Fruit fly (Drosophila melanogaster) whole organism, embryonic: ENCODE results near the gene CG12948.

Source experiments
- CG10209 ChIP-seq: fragments of 200-800 bp; sonication (Bioruptor generic); optimal IDR thresholded peaks from 3 replicates; lab custom pipeline; 2017; ENCODE audit warnings: missing biosample characterization, mild to moderate bottlenecking, missing genetic modification characterization, missing genetic modification reagents
- CG10267 ChIP-seq: fragments of 200-800 bp; sonication (Bioruptor generic); optimal IDR thresholded peaks from 2 replicates; lab custom pipeline; 2018; ENCODE audit warnings: missing biosample characterization, mild to moderate bottlenecking, missing genetic modification characterization, moderate library complexity
- CG10462 ChIP-seq: fragments of 200-800 bp; sonication (Bioruptor generic); optimal IDR thresholded peaks from 2 replicates; lab custom pipeline; 2016; ENCODE audit warnings: missing biosample characterization, missing genetic modification characterization
- CG10543 ChIP-seq: fragments of 200-800 bp; sonication (Bioruptor generic); optimal IDR thresholded peaks from 3 replicates; lab custom pipeline; 2017; ENCODE audit warnings: missing biosample characterization, mild to moderate bottlenecking, missing genetic modification characterization, moderate library complexity
- CG10979 ChIP-seq: fragments of 200-800 bp; sonication (Bioruptor generic); optimal IDR thresholded peaks from 2 replicates; lab custom pipeline; 2018; ENCODE audit warnings: missing biosample characterization, mild to moderate bottlenecking, missing genetic modification characterization, moderate library complexity
- CG12744 ChIP-seq: fragments of 200-800 bp; sonication (Bioruptor generic); optimal IDR thresholded peaks from 2 replicates; lab custom pipeline; 2016; ENCODE audit warnings: missing biosample characterization, missing genetic modification characterization
- CG14667 ChIP-seq: fragments of 200-800 bp; sonication (Bioruptor generic); IDR thresholded peaks from 2 replicates; pipeline ENCODE4 v1.3.6; 2022; ENCODE audit warnings: missing biosample characterization, missing genetic modification characterization
- CG15073 ChIP-seq: fragments of 200-800 bp; sonication (Bioruptor generic); optimal IDR thresholded peaks from 2 replicates; lab custom pipeline; 2016; ENCODE audit warnings: missing biosample characterization, missing genetic modification characterization
- CG1529 ChIP-seq: fragments of 200-800 bp; sonication (Bioruptor generic); optimal IDR thresholded peaks from 3 replicates; lab custom pipeline; 2018; ENCODE audit warnings: missing biosample characterization, missing genetic modification characterization
- CG15696 ChIP-seq: fragments of 200-800 bp; sonication (Bioruptor generic); optimal IDR thresholded peaks from 2 replicates; lab custom pipeline; 2019; ENCODE audit warnings: missing biosample characterization, mild to moderate bottlenecking, missing genetic modification characterization, moderate library complexity
- CG16863 ChIP-seq: fragments of 200-800 bp; sonication (Bioruptor generic); optimal IDR thresholded peaks from 3 replicates; lab custom pipeline; 2016; ENCODE audit warnings: missing biosample characterization, missing genetic modification characterization
- CG2116 ChIP-seq: fragments of 200-800 bp; sonication (Bioruptor generic); optimal IDR thresholded peaks from 3 replicates; lab custom pipeline; 2018; ENCODE audit warnings: missing biosample characterization, mild to moderate bottlenecking, missing genetic modification characterization
- CG32772 ChIP-seq: fragments of 200-800 bp; sonication (Bioruptor generic); IDR thresholded peaks from 2 replicates; pipeline ENCODE4 v1.3.6; 2022; ENCODE audit warnings: missing biosample characterization, missing genetic modification characterization
- CG43689 ChIP-seq: fragments of 200-800 bp; sonication (Bioruptor generic); IDR thresholded peaks from 2 replicates; pipeline ENCODE4 v1.3.6; 2022; ENCODE audit warnings: missing biosample characterization, missing genetic modification characterization
- CG4820 ChIP-seq: fragments of 200-800 bp; sonication (Bioruptor generic); optimal IDR thresholded peaks from 3 replicates; lab custom pipeline; 2016; ENCODE audit warnings: missing biosample characterization, missing genetic modification characterization
- CG5180 ChIP-seq: fragments of 200-800 bp; sonication (Bioruptor generic); optimal IDR thresholded peaks from 3 replicates; lab custom pipeline; 2017; ENCODE audit warnings: missing biosample characterization, missing genetic modification characterization, mild to moderate bottlenecking, moderate library complexity, missing genetic modification reagents
- CG6254 ChIP-seq: fragments of 200-800 bp; sonication (Bioruptor generic); optimal IDR thresholded peaks from 3 replicates; lab custom pipeline; 2017; ENCODE audit warnings: mild to moderate bottlenecking, missing biosample characterization, missing genetic modification reagents, missing genetic modification characterization
- CG7928 ChIP-seq: fragments of 200-800 bp; sonication (Bioruptor generic); optimal IDR thresholded peaks from 2 replicates; lab custom pipeline; 2017; ENCODE audit warnings: missing biosample characterization, mild to moderate bottlenecking, missing genetic modification characterization
- CG9437 ChIP-seq: fragments of 200-800 bp; sonication (Bioruptor generic); optimal IDR thresholded peaks from 2 replicates; lab custom pipeline; 2018; ENCODE audit warnings: missing biosample characterization, mild to moderate bottlenecking, missing genetic modification characterization
- Dip2 ChIP-seq: fragments of 200-800 bp; sonication (Bioruptor generic); IDR thresholded peaks from 2 replicates; pipeline ENCODE4 v1.3.6; 2022; ENCODE audit warnings: missing biosample characterization, missing genetic modification characterization
- Ets97D ChIP-seq: fragments of 200-800 bp; sonication (Bioruptor generic); optimal IDR thresholded peaks from 3 replicates; lab custom pipeline; 2016; ENCODE audit warnings: missing biosample characterization, missing genetic modification characterization
- Fer1 ChIP-seq: fragments of 200-800 bp; sonication (Bioruptor generic); optimal IDR thresholded peaks from 2 replicates; lab custom pipeline; 2017; ENCODE audit warnings: missing biosample characterization, mild to moderate bottlenecking, missing genetic modification characterization
- Fer3 ChIP-seq: fragments of 200-800 bp; sonication (Bioruptor generic); optimal IDR thresholded peaks from 2 replicates; lab custom pipeline; 2018; ENCODE audit warnings: missing biosample characterization, mild to moderate bottlenecking, missing genetic modification characterization, moderate library complexity
- Hsf ChIP-seq: fragments of 200-800 bp; sonication (Bioruptor generic); optimal IDR thresholded peaks from 3 replicates; lab custom pipeline; 2016; ENCODE audit warnings: missing biosample characterization, missing genetic modification characterization
- Jarid2 ChIP-seq: fragments of 200-800 bp; sonication (Bioruptor generic); optimal IDR thresholded peaks from 3 replicates; lab custom pipeline; 2017; ENCODE audit warnings: mild to moderate bottlenecking, missing biosample characterization, missing genetic modification reagents, missing genetic modification characterization
- MESR4 ChIP-seq: fragments of 200-800 bp; sonication (Bioruptor generic); optimal IDR thresholded peaks from 2 replicates; lab custom pipeline; 2018; ENCODE audit warnings: missing biosample characterization, mild to moderate bottlenecking, missing genetic modification characterization, moderate library complexity
- Nf-YB ChIP-seq: fragments of 200-800 bp; sonication (Bioruptor generic); optimal IDR thresholded peaks from 3 replicates; lab custom pipeline; 2019; ENCODE audit warnings: missing biosample characterization, mild to moderate bottlenecking, missing genetic modification characterization, moderate library complexity
- Rx ChIP-seq: fragments of 200-800 bp; sonication (Bioruptor generic); IDR thresholded peaks from 2 replicates; pipeline ENCODE4 v1.3.6; 2022; ENCODE audit warnings: missing biosample characterization, missing genetic modification characterization
- Side ChIP-seq: fragments of 200-800 bp; sonication (Bioruptor generic); optimal IDR thresholded peaks from 2 replicates; lab custom pipeline; 2016; ENCODE audit warnings: missing biosample characterization, missing genetic modification characterization
- al ChIP-seq: fragments of 200-800 bp; sonication (Bioruptor generic); IDR thresholded peaks from 2 replicates; pipeline ENCODE4 v1.3.6; 2022; ENCODE audit warnings: missing biosample characterization, missing genetic modification characterization
- btn ChIP-seq: fragments of 200-800 bp; sonication (Bioruptor generic); optimal IDR thresholded peaks from 2 replicates; lab custom pipeline; 2016; ENCODE audit warnings: missing biosample characterization, missing genetic modification characterization
- cas ChIP-seq: fragments of 200-800 bp; sonication (Bioruptor generic); IDR thresholded peaks from 2 replicates; pipeline ENCODE4 v1.3.6; 2022; ENCODE audit warnings: missing biosample characterization, missing genetic modification characterization
- chm ChIP-seq: fragments of 200-800 bp; sonication (Bioruptor generic); IDR thresholded peaks from 2 replicates; pipeline ENCODE4 v1.3.6; 2022; ENCODE audit warnings: missing biosample characterization, missing genetic modification characterization
- corto ChIP-seq: fragments of 200-800 bp; sonication (Bioruptor generic); optimal IDR thresholded peaks from 2 replicates; lab custom pipeline; 2016; ENCODE audit warnings: missing biosample characterization, mild to moderate bottlenecking, missing genetic modification characterization, moderate library complexity
- dan ChIP-seq: fragments of 200-800 bp; sonication (Bioruptor generic); IDR thresholded peaks from 2 replicates; pipeline ENCODE4 v1.3.6; 2022; ENCODE audit warnings: missing biosample characterization, missing genetic modification characterization
- dimm ChIP-seq: fragments of 200-800 bp; sonication (Bioruptor generic); IDR thresholded peaks from 2 replicates; pipeline ENCODE4 v1.3.6; 2022; ENCODE audit warnings: missing biosample characterization, missing genetic modification characterization
- dmrt11E ChIP-seq: fragments of 200-800 bp; sonication (Bioruptor generic); optimal IDR thresholded peaks from 3 replicates; lab custom pipeline; 2018; ENCODE audit warnings: missing biosample characterization, mild to moderate bottlenecking, missing genetic modification characterization, moderate library complexity
- dpn ChIP-seq, 2 experiments: fragments of 200-800 bp; sonication (Bioruptor generic); optimal IDR thresholded peaks; 3 replicates each; lab custom pipeline; 2016; ENCODE audit warnings: missing biosample characterization in 2 of 2, missing genetic modification characterization in 2 of 2
- fd3F ChIP-seq: fragments of 200-800 bp; sonication (Bioruptor generic); optimal IDR thresholded peaks from 2 replicates; lab custom pipeline; 2018; ENCODE audit warnings: missing biosample characterization, mild to moderate bottlenecking, missing genetic modification characterization, moderate library complexity
- gem ChIP-seq: fragments of 200-800 bp; sonication (Bioruptor generic); optimal IDR thresholded peaks from 2 replicates; lab custom pipeline; 2019; ENCODE audit warnings: missing biosample characterization, mild to moderate bottlenecking, missing genetic modification characterization, moderate library complexity
- jumu ChIP-seq: fragments of 200-800 bp; sonication (Bioruptor generic); optimal IDR thresholded peaks from 3 replicates; lab custom pipeline; 2016; ENCODE audit warnings: missing biosample characterization, missing genetic modification characterization
- lmd ChIP-seq: fragments of 200-800 bp; sonication (Bioruptor generic); IDR thresholded peaks from 2 replicates; pipeline ENCODE4 v1.3.6; 2022; ENCODE audit warnings: missing biosample characterization, missing genetic modification characterization
- mld ChIP-seq: fragments of 200-800 bp; sonication (Bioruptor generic); IDR thresholded peaks from 3 replicates; pipeline ENCODE4 v1.3.6; 2022; ENCODE audit warnings: missing biosample characterization, missing genetic modification characterization; ENCODE audit not compliant: partially characterized antibody
- pho ChIP-seq: fragments of 200-800 bp; sonication (Bioruptor generic); optimal IDR thresholded peaks from 2 replicates; lab custom pipeline; 2016; ENCODE audit warnings: missing biosample characterization, missing genetic modification characterization
- slou ChIP-seq: fragments of 200-800 bp; sonication (Bioruptor generic); optimal IDR thresholded peaks from 3 replicates; lab custom pipeline; 2016; ENCODE audit warnings: missing biosample characterization, missing genetic modification characterization
- sug ChIP-seq: fragments of 200-800 bp; optimal IDR thresholded peaks from 2 replicates; lab custom pipeline; 2019; ENCODE audit warnings: missing biosample characterization, mild to moderate bottlenecking, missing genetic modification characterization, moderate library complexity
- tll ChIP-seq, 2 experiments: fragments of 200-800 bp in 1 of 2; fragments of >200 bp in 1 of 2; sonication (Bioruptor generic) in 1 of 2; optimal IDR thresholded peaks; 2 replicates each; lab custom pipeline; 2017 to 2019; ENCODE audit warnings: missing biosample characterization in 2 of 2, missing genetic modification characterization in 2 of 2, mild to moderate bottlenecking in 1 of 2, moderate library complexity in 1 of 2
- tup ChIP-seq: fragments of 200-800 bp; sonication (Bioruptor generic); optimal IDR thresholded peaks from 2 replicates; lab custom pipeline; 2016; ENCODE audit warnings: missing biosample characterization, mild to moderate bottlenecking, missing genetic modification characterization, moderate library complexity
- tx ChIP-seq: fragments of 200-800 bp; sonication (Bioruptor generic); optimal IDR thresholded peaks from 2 replicates; lab custom pipeline; 2016; ENCODE audit warnings: missing biosample characterization, missing genetic modification characterization
- unpg ChIP-seq: fragments of 200-800 bp; sonication (Bioruptor generic); optimal IDR thresholded peaks from 3 replicates; lab custom pipeline; 2018; ENCODE audit warnings: missing biosample characterization, mild to moderate bottlenecking, missing genetic modification characterization, moderate library complexity

The CG12948 gene

dm6 chr3R:9777941-9778360, 30.4 kb upstream of the CG12948 start, which contains the start of gene RpS29 (continued):
- TF ChIP-seq CG7928 (GFP tag; lab: Kevin White, UChicago) = peak; percentile 74
- peak; percentile 89 for TF ChIP-seq pho
- peak; percentile 61 for TF ChIP-seq gem (tag; lab: Kevin White, UChicago)
- TF ChIP-seq Dip2 (GFP tag; lab: Robert Waterston, UW) = no peak
- peak; percentile 54; the same call in 1 of the 2 replicates for TF ChIP-seq CG14667 (GFP tag; lab: Robert Waterston, UW)
- TF ChIP-seq Fer3 (tag; lab: Kevin White, UChicago) = peak; percentile 71
- TF ChIP-seq Nf-YB = peak; percentile 49
- TF ChIP-seq btn (GFP tag; lab: Kevin White, UChicago) = no peak
- no peak for TF ChIP-seq dan (GFP tag; lab: Robert Waterston, UW)
- TF ChIP-seq Side (GFP tag; lab: Kevin White, UChicago) = peak; percentile 86
- peak; percentile 71; the same call in 1 of the 2 replicates for TF ChIP-seq lmd (GFP tag; lab: Robert Waterston, UW)
- peak; percentile 58 for TF ChIP-seq CG15696 (tag; lab: Kevin White, UChicago)
- peak; percentile 79 for TF ChIP-seq chm (GFP tag; lab: Robert Waterston, UW)
- peak; percentile 72 for TF ChIP-seq CG10209 (GFP tag; lab: Kevin White, UChicago)
- peak; percentile 98 for TF ChIP-seq CG2116 (GFP tag; lab: Kevin White, UChicago)
- TF ChIP-seq CG32772 (GFP tag; lab: Robert Waterston, UW) = peak; percentile 74
- peak; percentile 98 for TF ChIP-seq Ets97D
- peak; percentile 55 for TF ChIP-seq fd3F (GFP tag; lab: Kevin White, UChicago)
- TF ChIP-seq CG12744 (GFP tag; lab: Kevin White, UChicago) = peak; percentile 77
- no peak for TF ChIP-seq CG10462 (GFP tag; lab: Kevin White, UChicago)
- TF ChIP-seq mld (GFP tag; lab: Robert Waterston, UW) = peak; percentile 81
- no peak for TF ChIP-seq CG6254 (GFP tag; lab: Kevin White, UChicago)
- TF ChIP-seq dimm (GFP tag; lab: Robert Waterston, UW) = no peak
- peak; percentile 72 for TF ChIP-seq al (GFP tag; lab: Robert Waterston, UW)
- no peak for TF ChIP-seq tll (GFP tag; optimal IDR thresholded peaks at IDR 0.05; lab: Kevin White, UChicago)
- TF ChIP-seq corto (GFP tag; lab: Kevin White, UChicago) = no peak
- peak; percentile 77 for TF ChIP-seq CG16863 (GFP tag; lab: Kevin White, UChicago)
- TF ChIP-seq cas (GFP tag; lab: Robert Waterston, UW) = peak; percentile 68; the same call in 1 of the 2 replicates
- TF ChIP-seq sug = peak; percentile 89
- peak; percentile 93 for TF ChIP-seq CG10543
- TF ChIP-seq CG9437 (GFP tag; lab: Kevin White, UChicago) = no peak
- TF ChIP-seq Jarid2 (GFP tag; lab: Kevin White, UChicago) = peak; percentile 63
- TF ChIP-seq dmrt11E (tag; lab: Kevin White, UChicago) = peak; percentile 54
- TF ChIP-seq CG1529 = peak; percentile 32
- peak; percentile 79 for TF ChIP-seq slou (GFP tag; lab: Kevin White, UChicago)
- peak; percentile 86 for TF ChIP-seq Hsf (GFP tag; lab: Kevin White, UChicago)
- peak; percentile 52 for TF ChIP-seq CG4820 (GFP tag; lab: Kevin White, UChicago)
- peak; percentile 84 for TF ChIP-seq CG10267 (tag; lab: Kevin White, UChicago)
- peak; percentile 66 for TF ChIP-seq unpg (GFP tag; lab: Kevin White, UChicago)
- peak; percentile 24 for TF ChIP-seq CG5180
- TF ChIP-seq tup (GFP tag; lab: Kevin White, UChicago) = peak; percentile 45
- TF ChIP-seq CG15073 (GFP tag; lab: Kevin White, UChicago) = no peak
- TF ChIP-seq MESR4 (GFP tag; lab: Kevin White, UChicago) = peak; percentile 99
- peak; percentile 89 for TF ChIP-seq Fer1
- TF ChIP-seq CG43689 (GFP tag; lab: Robert Waterston, UW) = no peak
- peak; percentile 73 for TF ChIP-seq Rx (GFP tag; lab: Robert Waterston, UW)
- peak; percentile 88 for TF ChIP-seq jumu (GFP tag; lab: Kevin White, UChicago)
- TF ChIP-seq dpn (GFP tag; optimal IDR thresholded peaks at IDR 0.05; lab: Kevin White, UChicago) = peak; percentile 86 to 90
- peak; percentile 36 for TF ChIP-seq CG10979 (tag; lab: Kevin White, UChicago)
- peak; percentile 80 for TF ChIP-seq tx (GFP tag; lab: Kevin White, UChicago)
